Fruit fly (Drosophila melanogaster) whole organism, embryonic: ENCODE data around the gene BuGZ.

ENCODE experiments used
- B-H1 ChIP-seq: fragments of 200-800 bp; sonication (Bioruptor generic); IDR thresholded peaks from 3 replicates; pipeline ENCODE4 v1.3.6; 2022; ENCODE audit warnings: missing biosample characterization, missing genetic modification characterization
- CG11398 ChIP-seq: fragments of 200-800 bp; sonication (Bioruptor generic); optimal IDR thresholded peaks from 2 replicates; lab custom pipeline; 2016; ENCODE audit warnings: missing biosample characterization, missing genetic modification characterization
- CG11695 ChIP-seq: fragments of 200-800 bp; sonication (Bioruptor generic); IDR thresholded peaks from 3 replicates; pipeline ENCODE4 v1.3.6; 2022; ENCODE audit warnings: missing biosample characterization, missing genetic modification characterization
- CG12391 ChIP-seq: fragments of 200-800 bp; sonication (Bioruptor generic); optimal IDR thresholded peaks from 3 replicates; lab custom pipeline; 2018; ENCODE audit warnings: missing biosample characterization, mild to moderate bottlenecking, missing genetic modification characterization, moderate library complexity
- CG15269 ChIP-seq: fragments of 200-800 bp; sonication (Bioruptor generic); optimal IDR thresholded peaks from 2 replicates; lab custom pipeline; 2018; ENCODE audit warnings: missing biosample characterization, mild to moderate bottlenecking, missing genetic modification characterization, moderate library complexity
- CG17802 ChIP-seq: fragments of 200-800 bp; sonication (Bioruptor generic); optimal IDR thresholded peaks from 2 replicates; lab custom pipeline; 2018; ENCODE audit warnings: missing biosample characterization, mild to moderate bottlenecking, missing genetic modification characterization, moderate library complexity
- CG1792 ChIP-seq: fragments of 200-800 bp; sonication (Bioruptor generic); optimal IDR thresholded peaks from 2 replicates; lab custom pipeline; 2016; ENCODE audit warnings: missing biosample characterization, missing genetic modification characterization
- CG1832 ChIP-seq: fragments of 200-800 bp; sonication (Bioruptor generic); optimal IDR thresholded peaks from 2 replicates; lab custom pipeline; 2017; ENCODE audit warnings: missing biosample characterization, mild to moderate bottlenecking, missing genetic modification characterization, inconsistent platforms
- CG34376 ChIP-seq: fragments of 200-800 bp; sonication (Bioruptor generic); optimal IDR thresholded peaks from 2 replicates; lab custom pipeline; 2018; ENCODE audit warnings: missing biosample characterization, mild to moderate bottlenecking, missing genetic modification characterization
- CG4282 ChIP-seq: fragments of 200-800 bp; sonication (Bioruptor generic); optimal IDR thresholded peaks from 2 replicates; lab custom pipeline; 2016; ENCODE audit warnings: missing biosample characterization, missing genetic modification characterization
- CG4707 ChIP-seq: fragments of 200-800 bp; sonication (Bioruptor generic); optimal IDR thresholded peaks from 2 replicates; lab custom pipeline; 2018; ENCODE audit warnings: missing biosample characterization, mild to moderate bottlenecking, missing genetic modification characterization, moderate library complexity
- CG5953 ChIP-seq: fragments of 200-800 bp; sonication (Bioruptor generic); IDR thresholded peaks from 2 replicates; pipeline ENCODE4 v1.3.6; 2022; ENCODE audit warnings: missing biosample characterization, missing genetic modification characterization
- CG7372 ChIP-seq: fragments of 200-800 bp; sonication (Bioruptor generic); IDR thresholded peaks from 2 replicates; pipeline ENCODE4 v1.3.6; 2022; ENCODE audit warnings: missing biosample characterization, missing genetic modification characterization
- CG8359 ChIP-seq: fragments of 200-800 bp; sonication (Bioruptor generic); optimal IDR thresholded peaks from 2 replicates; lab custom pipeline; 2017; ENCODE audit warnings: missing biosample characterization, mild to moderate bottlenecking, missing genetic modification characterization, borderline replicate concordance
- CG9437 ChIP-seq: fragments of 200-800 bp; sonication (Bioruptor generic); optimal IDR thresholded peaks from 2 replicates; lab custom pipeline; 2018; ENCODE audit warnings: missing biosample characterization, mild to moderate bottlenecking, missing genetic modification characterization
- CHES-1-like ChIP-seq: fragments of 200-800 bp; sonication (Bioruptor generic); optimal IDR thresholded peaks from 2 replicates; lab custom pipeline; 2016; ENCODE audit warnings: missing biosample characterization, missing genetic modification characterization
- Deaf1 ChIP-seq: fragments of 200-800 bp; optimal IDR thresholded peaks from 3 replicates; lab custom pipeline; 2019; ENCODE audit warnings: missing biosample characterization, mild to moderate bottlenecking, missing genetic modification characterization, moderate library complexity
- Dfd ChIP-seq, 2 experiments: fragments of >200 bp; optimal IDR thresholded peaks; 2 replicates each; lab custom pipeline; 2017; ENCODE audit warnings: missing biosample characterization in 2 of 2, missing genetic modification characterization in 2 of 2
- Drgx ChIP-seq: fragments of 200-800 bp; sonication (Bioruptor generic); IDR thresholded peaks from 2 replicates; pipeline ENCODE4 v1.3.6; 2022; ENCODE audit warnings: missing biosample characterization, missing genetic modification characterization
- Eip74EF ChIP-seq, 2 experiments: fragments of 200-800 bp in 1 of 2; fragments of >200 bp in 1 of 2; sonication (Bioruptor generic) in 1 of 2; optimal IDR thresholded peaks; 2 replicates each; lab custom pipeline; 2017 to 2019; ENCODE audit warnings: missing biosample characterization in 2 of 2, missing genetic modification characterization in 2 of 2, mild to moderate bottlenecking in 1 of 2, moderate library complexity in 1 of 2
- Hr39 ChIP-seq: fragments of >200 bp; optimal IDR thresholded peaks from 2 replicates; lab custom pipeline; 2017
- Hr78 ChIP-seq, 2 experiments: fragments of 200-800 bp in 1 of 2; fragments of >200 bp in 1 of 2; sonication (Bioruptor generic) in 1 of 2; optimal IDR thresholded peaks; 2 replicates each; lab custom pipeline; 2017 to 2019; ENCODE audit warnings: missing biosample characterization in 2 of 2, missing genetic modification characterization in 2 of 2, mild to moderate bottlenecking in 1 of 2, moderate library complexity in 1 of 2
- Jarid2 ChIP-seq: fragments of 200-800 bp; sonication (Bioruptor generic); optimal IDR thresholded peaks from 3 replicates; lab custom pipeline; 2017; ENCODE audit warnings: mild to moderate bottlenecking, missing biosample characterization, missing genetic modification reagents, missing genetic modification characterization
- Med ChIP-seq: fragments of 200-800 bp; sonication (Bioruptor generic); peaks from one replicate; lab custom pipeline; 2016; ENCODE audit warnings: missing biosample characterization, missing genetic modification characterization, mild to moderate bottlenecking, inconsistent platforms, moderate library complexity
- Meics ChIP-seq: fragments of 200-800 bp; sonication (Bioruptor generic); optimal IDR thresholded peaks from 2 replicates; lab custom pipeline; 2017; ENCODE audit warnings: missing biosample characterization, mild to moderate bottlenecking, missing genetic modification characterization
- NfI ChIP-seq: fragments of 200-800 bp; sonication (Bioruptor generic); optimal IDR thresholded peaks from 3 replicates; lab custom pipeline; 2018; ENCODE audit warnings: missing biosample characterization, mild to moderate bottlenecking, missing genetic modification characterization, moderate library complexity
- Oli ChIP-seq: fragments of 200-800 bp; sonication (Bioruptor generic); optimal IDR thresholded peaks from 2 replicates; lab custom pipeline; 2018; ENCODE audit warnings: missing biosample characterization, mild to moderate bottlenecking, missing genetic modification characterization, moderate library complexity
- Six4 ChIP-seq: fragments of 200-800 bp; sonication (Bioruptor generic); optimal IDR thresholded peaks from 2 replicates; lab custom pipeline; 2016; ENCODE audit warnings: missing biosample characterization, missing genetic modification characterization
- Sry-δ ChIP-seq: fragments of 200-800 bp; sonication (Bioruptor generic); optimal IDR thresholded peaks from 2 replicates; lab custom pipeline; 2016; ENCODE audit warnings: missing biosample characterization, missing genetic modification characterization
- Trl ChIP-seq, 3 experiments: fragments of >200 bp in 2 of 3; fragments of 200-800 bp in 1 of 3; sonication (Bioruptor generic) in 1 of 3; optimal IDR thresholded peaks; 2 replicates in 1 of 3; 3 replicates in 2 of 3; lab custom pipeline; 2016 to 2017; ENCODE audit warnings: missing biosample characterization in 1 of 3, missing genetic modification characterization in 1 of 3
- YL-1 ChIP-seq: fragments of 200-800 bp; sonication (Bioruptor generic); optimal IDR thresholded peaks from 3 replicates; lab custom pipeline; 2017; ENCODE audit warnings: missing biosample characterization, mild to moderate bottlenecking, missing genetic modification characterization
- az2 ChIP-seq: fragments of 200-800 bp; sonication (Bioruptor generic); optimal IDR thresholded peaks from 3 replicates; lab custom pipeline; 2016; ENCODE audit warnings: missing biosample characterization, missing genetic modification characterization
- bab2 ChIP-seq: fragments of 200-800 bp; sonication (Bioruptor generic); optimal IDR thresholded peaks from 2 replicates; lab custom pipeline; 2016; ENCODE audit warnings: missing biosample characterization, missing genetic modification characterization
- bigmax ChIP-seq: fragments of 200-800 bp; sonication (Bioruptor generic); optimal IDR thresholded peaks from 2 replicates; lab custom pipeline; 2018; ENCODE audit warnings: missing biosample characterization, mild to moderate bottlenecking, missing genetic modification characterization
- cg ChIP-seq: fragments of 200-800 bp; sonication (Bioruptor generic); optimal IDR thresholded peaks from 3 replicates; lab custom pipeline; 2019; ENCODE audit warnings: missing biosample characterization, mild to moderate bottlenecking, missing genetic modification characterization, moderate library complexity
- chinmo ChIP-seq: fragments of 200-800 bp; sonication (Bioruptor generic); IDR thresholded peaks from 4 replicates; pipeline ENCODE4 v1.3.6; 2022; ENCODE audit warnings: missing biosample characterization, missing genetic modification characterization; ENCODE audit not compliant: partially characterized antibody
- ci ChIP-seq: fragments of 200-800 bp; sonication (Bioruptor generic); IDR thresholded peaks from 3 replicates; pipeline ENCODE4 v1.3.6; 2022; ENCODE audit warnings: missing biosample characterization, missing genetic modification characterization
- disco-r ChIP-seq: fragments of 200-800 bp; sonication (Bioruptor generic); optimal IDR thresholded peaks from 2 replicates; lab custom pipeline; 2016; ENCODE audit warnings: missing biosample characterization, missing genetic modification characterization
- dmrt11E ChIP-seq: fragments of 200-800 bp; sonication (Bioruptor generic); optimal IDR thresholded peaks from 3 replicates; lab custom pipeline; 2018; ENCODE audit warnings: missing biosample characterization, mild to moderate bottlenecking, missing genetic modification characterization, moderate library complexity
- gcm2 ChIP-seq: fragments of 200-800 bp; sonication (Bioruptor generic); optimal IDR thresholded peaks from 2 replicates; lab custom pipeline; 2016; ENCODE audit warnings: missing biosample characterization, missing genetic modification characterization
- gsb-n ChIP-seq: fragments of 200-800 bp; sonication (Bioruptor generic); optimal IDR thresholded peaks from 3 replicates; lab custom pipeline; 2018; ENCODE audit warnings: missing biosample characterization, mild to moderate bottlenecking, missing genetic modification characterization
- inv ChIP-seq: fragments of 200-800 bp; sonication (Bioruptor generic); IDR thresholded peaks from 2 replicates; pipeline ENCODE4 v1.3.6; 2022; ENCODE audit warnings: missing biosample characterization, missing genetic modification characterization; ENCODE audit not compliant: partially characterized antibody
- jing ChIP-seq: fragments of 200-800 bp; sonication (Bioruptor generic); optimal IDR thresholded peaks from 2 replicates; lab custom pipeline; 2018; ENCODE audit warnings: missing biosample characterization, mild to moderate bottlenecking, missing genetic modification characterization
- jumu ChIP-seq: fragments of 200-800 bp; sonication (Bioruptor generic); optimal IDR thresholded peaks from 3 replicates; lab custom pipeline; 2016; ENCODE audit warnings: missing biosample characterization, missing genetic modification characterization
- luna ChIP-seq: fragments of 200-800 bp; sonication (Bioruptor generic); optimal IDR thresholded peaks from 2 replicates; lab custom pipeline; 2016; ENCODE audit warnings: missing biosample characterization, missing genetic modification characterization
- row ChIP-seq: fragments of 200-800 bp; sonication (Bioruptor generic); IDR thresholded peaks from 3 replicates; pipeline ENCODE4 v1.3.6; 2022; ENCODE audit warnings: missing biosample characterization, missing genetic modification characterization
- sens ChIP-seq: fragments of 200-800 bp; sonication (Bioruptor generic); peaks from one replicate; lab custom pipeline; 2016; ENCODE audit warnings: missing biosample characterization, missing genetic modification characterization
- stc ChIP-seq: fragments of 200-800 bp; sonication (Bioruptor generic); IDR thresholded peaks from 2 replicates; pipeline ENCODE4 v1.3.6; 2022; ENCODE audit warnings: missing biosample characterization, missing genetic modification characterization
- sug ChIP-seq: fragments of 200-800 bp; optimal IDR thresholded peaks from 2 replicates; lab custom pipeline; 2019; ENCODE audit warnings: missing biosample characterization, mild to moderate bottlenecking, missing genetic modification characterization, moderate library complexity
- tio ChIP-seq: fragments of 200-800 bp; sonication (Bioruptor generic); optimal IDR thresholded peaks from 2 replicates; lab custom pipeline; 2017; ENCODE audit warnings: missing biosample characterization, missing genetic modification characterization, inconsistent platforms
- zf30C ChIP-seq: fragments of 200-800 bp; sonication (Bioruptor generic); optimal IDR thresholded peaks from 3 replicates; lab custom pipeline; 2018; ENCODE audit warnings: missing biosample characterization, mild to moderate bottlenecking, missing genetic modification characterization

Gene BuGZ

dm6 chr2L:16798705-16799104 is 55.5 kb downstream of the BuGZ start, which contains the start of gene Ugt37D1 (continued):
- no peak for TF ChIP-seq CG4707 (GFP tag; lab: Kevin White, UChicago)
- TF ChIP-seq Dfd (GFP tag; optimal IDR thresholded peaks at IDR 0.05; lab: Kevin White, UChicago), result no peak
- no peak for TF ChIP-seq CG5953 (GFP tag; lab: Robert Waterston, UW)
- TF ChIP-seq CG34376 (GFP tag; lab: Kevin White, UChicago), result no peak
- no peak for TF ChIP-seq jing (GFP tag; lab: Kevin White, UChicago)
- TF ChIP-seq Six4 (GFP tag; lab: Kevin White, UChicago), result no peak
- TF ChIP-seq ci (GFP tag; lab: Robert Waterston, UW), result no peak
- TF ChIP-seq CG11695 (GFP tag; lab: Robert Waterston, UW), result peak; percentile 70; the same call in 1 of the 3 replicates
- no peak for TF ChIP-seq YL-1
- TF ChIP-seq sug (tag; lab: Kevin White, UChicago), result peak; percentile 9
- TF ChIP-seq az2, result no peak
- TF ChIP-seq CG12391 (tag; lab: Kevin White, UChicago), result no peak
- TF ChIP-seq CG11398 (GFP tag; lab: Kevin White, UChicago), result no peak
- TF ChIP-seq Trl (optimal IDR thresholded peaks at IDR 0.05; lab: Kevin White, UChicago), result peak; percentile 40 to 71
- TF ChIP-seq Trl (GFP tag; optimal IDR thresholded peaks at IDR 0.05; lab: Kevin White, UChicago), result no peak
- TF ChIP-seq CG17802, result no peak
- no peak for TF ChIP-seq B-H1 (GFP tag; lab: Robert Waterston, UW)
- no peak for TF ChIP-seq CHES-1-like (GFP tag; lab: Kevin White, UChicago)
- no peak for TF ChIP-seq Sry-δ (GFP tag; lab: Kevin White, UChicago)
- no peak for TF ChIP-seq bigmax (GFP tag; lab: Kevin White, UChicago)
- no peak for TF ChIP-seq CG9437 (GFP tag; lab: Kevin White, UChicago)
- TF ChIP-seq jumu, result no peak
- TF ChIP-seq Deaf1 (tag; lab: Kevin White, UChicago), result peak; percentile 81
- no peak for TF ChIP-seq gsb-n
- peak; percentile 40 for TF ChIP-seq sens (GFP tag; lab: Kevin White, UChicago)
- TF ChIP-seq row (GFP tag; lab: Robert Waterston, UW), result no peak; the same call in 2 of the 3 replicates
- TF ChIP-seq cg (GFP tag; lab: Kevin White, UChicago), result no peak
- TF ChIP-seq CG4282 (GFP tag; lab: Kevin White, UChicago), result no peak
- TF ChIP-seq Drgx, result no peak
- TF ChIP-seq CG15269 (tag; lab: Kevin White, UChicago), result peak; percentile 5
- TF ChIP-seq tio (GFP tag; lab: Kevin White, UChicago), result no peak
- no peak for TF ChIP-seq zf30C
- TF ChIP-seq CG7372, result no peak
- TF ChIP-seq Med (GFP tag; lab: Kevin White, UChicago), result peak; percentile 31
- TF ChIP-seq CG1832, result no peak
- TF ChIP-seq Hr78 (GFP tag; optimal IDR thresholded peaks at IDR 0.05; lab: Kevin White, UChicago), result peak in 1 of 2 experiments; percentile 30
- TF ChIP-seq CG8359 (GFP tag; lab: Kevin White, UChicago), result no peak
- no peak for TF ChIP-seq NfI (GFP tag; lab: Kevin White, UChicago)
- TF ChIP-seq Oli (tag; lab: Kevin White, UChicago), result no peak
- no peak for TF ChIP-seq disco-r (GFP tag; lab: Kevin White, UChicago)
- TF ChIP-seq Jarid2 (GFP tag; lab: Kevin White, UChicago), result peak; percentile 26
- TF ChIP-seq Hr39 (lab: Kevin White, UChicago), result no peak
- no peak for TF ChIP-seq CG1792 (GFP tag; lab: Kevin White, UChicago)
- no peak for TF ChIP-seq bab2
- 0 out of 2 replicates have a peak, but pooled peaks have one; percentile 32 for TF ChIP-seq stc (GFP tag; lab: Robert Waterston, UW)
- 0 out of 4 replicates have a peak, but pooled peaks have one; percentile 66 for TF ChIP-seq chinmo (GFP tag; lab: Robert Waterston, UW)
- TF ChIP-seq Eip74EF (GFP tag; optimal IDR thresholded peaks at IDR 0.05; lab: Kevin White, UChicago), result no peak
- no peak for TF ChIP-seq dmrt11E
- no peak for TF ChIP-seq luna (GFP tag; lab: Kevin White, UChicago)
- no peak for TF ChIP-seq gcm2 (GFP tag; lab: Kevin White, UChicago)
- TF ChIP-seq inv (GFP tag; lab: Robert Waterston, UW), result no peak
- peak; percentile 24 for TF ChIP-seq Meics
